Fruit fly (Drosophila melanogaster): ENCODE results near the gene CG31251.

The CG31251 gene

dm6 chr3R:17710900-17711645 is 26.4 kb upstream of the CG31251 start:
- TF ChIP-seq CG12768 (GFP tag; optimal IDR thresholded peaks at IDR 0.05), result no peak
- no peak for TF ChIP-seq cic (GFP tag; optimal IDR thresholded peaks at IDR 0.05)

dm6 chr3R:17710418-17710817 is 25.7 kb upstream of the CG31251 start:
- TF ChIP-seq cnc (optimal IDR thresholded peaks at IDR 0.05) (no peak), toe (GFP tag; optimal IDR thresholded peaks at IDR 0.05) (no peak), kay (GFP tag; ENCODE audit: borderline replicate concordance) (no peak), Hr96 (GFP tag; optimal IDR thresholded peaks at IDR 0.05) (no peak), Mnt (GFP tag; optimal IDR thresholded peaks at IDR 0.05) (no peak), CG12768 (GFP tag; optimal IDR thresholded peaks at IDR 0.05) (no peak), Crg-1 (GFP tag; optimal IDR thresholded peaks at IDR 0.05) (no peak), CG5204 (GFP tag; optimal IDR thresholded peaks at IDR 0.05) (no peak), CG7101 (tag; optimal IDR thresholded peaks at IDR 0.05) (no peak), CG11617 (GFP tag; optimal IDR thresholded peaks at IDR 0.05) (no peak)

- TF ChIP-seq cic (GFP tag; optimal IDR thresholded peaks at IDR 0.05), result no peak
- TF ChIP-seq Crg-1 (GFP tag; optimal IDR thresholded peaks at IDR 0.05), result no peak
- TF ChIP-seq Hr96 (GFP tag; optimal IDR thresholded peaks at IDR 0.05), result no peak
- TF ChIP-seq CG33017 (tag; optimal IDR thresholded peaks at IDR 0.05), result no peak
- no peak for TF ChIP-seq Mnt (GFP tag; optimal IDR thresholded peaks at IDR 0.05)
- no peak for TF ChIP-seq CG1620 (GFP tag; optimal IDR thresholded peaks at IDR 0.05)
- TF ChIP-seq kay (GFP tag; ENCODE audit: borderline replicate concordance), result no peak
- no peak for TF ChIP-seq CG7101 (tag; optimal IDR thresholded peaks at IDR 0.05)
Observed at dm6 chr3R:17709623-17710145, 25.0 kb upstream of the CG31251 start.

- TF ChIP-seq kay (GFP tag; ENCODE audit: borderline replicate concordance) (no peak), Crg-1 (GFP tag; optimal IDR thresholded peaks at IDR 0.05) (no peak), Hr96 (GFP tag; optimal IDR thresholded peaks at IDR 0.05) (no peak), Clk (GFP tag; optimal IDR thresholded peaks at IDR 0.05) (no peak), CG7101 (tag; optimal IDR thresholded peaks at IDR 0.05) (no peak), CG5204 (GFP tag; optimal IDR thresholded peaks at IDR 0.05) (no peak), CG14711 (tag; optimal IDR thresholded peaks at IDR 0.05) (no peak)
Observed at dm6 chr3R:17708778-17709476, 24.2 kb upstream of the CG31251 start.

- no peak for TF ChIP-seq bab1 (GFP tag; optimal IDR thresholded peaks at IDR 0.05)
- no peak for TF ChIP-seq kay (GFP tag; ENCODE audit: borderline replicate concordance)
- no peak for TF ChIP-seq CG5204 (GFP tag; optimal IDR thresholded peaks at IDR 0.05)
- no peak for TF ChIP-seq CG1620 (GFP tag; optimal IDR thresholded peaks at IDR 0.05)
- TF ChIP-seq CG33017 (tag; optimal IDR thresholded peaks at IDR 0.05), result no peak
Observed at dm6 chr3R:17707799-17708198, 23.1 kb upstream of the CG31251 start.

dm6 chr3R:17706971-17707406 is 22.3 kb upstream of the CG31251 start:
- no peak for TF ChIP-seq cnc (optimal IDR thresholded peaks at IDR 0.05)
- TF ChIP-seq CG14711 (tag; optimal IDR thresholded peaks at IDR 0.05), result no peak
- TF ChIP-seq cic (GFP tag; optimal IDR thresholded peaks at IDR 0.05), result peak; percentile 64
- TF ChIP-seq CG5204 (GFP tag; optimal IDR thresholded peaks at IDR 0.05), result no peak
- no peak for TF ChIP-seq Mnt (GFP tag; optimal IDR thresholded peaks at IDR 0.05)

dm6 chr3R:17705899-17706831 is 21.4 kb upstream of the CG31251 start:
- no peak for TF ChIP-seq ovo (GFP tag; optimal IDR thresholded peaks at IDR 0.05)
- TF ChIP-seq toe (GFP tag; optimal IDR thresholded peaks at IDR 0.05), result no peak
- TF ChIP-seq Mnt (GFP tag; optimal IDR thresholded peaks at IDR 0.05), result peak; percentile 53
- peak; percentile 11 for TF ChIP-seq pad (GFP tag; optimal IDR thresholded peaks at IDR 0.05)
- TF ChIP-seq tj (GFP tag; optimal IDR thresholded peaks at IDR 0.05), result peak; percentile 98
- TF ChIP-seq CG14711 (tag; optimal IDR thresholded peaks at IDR 0.05), result no peak
- TF ChIP-seq CG12768 (GFP tag; optimal IDR thresholded peaks at IDR 0.05), result no peak
- no peak for TF ChIP-seq CG7101 (tag; optimal IDR thresholded peaks at IDR 0.05)
- no peak for TF ChIP-seq CG7045 (GFP tag; optimal IDR thresholded peaks at IDR 0.05)
